Worm (Caenorhabditis elegans) whole organism, young adult: Measurements from ENCODE around the gene vang-1.

ENCODE experiments used
- C06A6.2 ChIP-seq: fragments of 200-800 bp; sonication (Bioruptor generic); conservative IDR thresholded peaks from 2 replicates; pipeline ENCODE4 v1.3.6; 2022; ENCODE audit warnings: missing genetic modification characterization, missing compliant biosample characterization
- F37B4.10 ChIP-seq: fragments of 200-800 bp; sonication (Bioruptor generic); IDR thresholded peaks from 2 replicates; pipeline ENCODE4 v1.3.6; 2022; ENCODE audit warnings: missing genetic modification characterization, missing compliant biosample characterization
- dpl-1 ChIP-seq: fragments of 150-350 bp; optimal IDR thresholded peaks from 2 replicates; lab custom pipeline; 2014; ENCODE audit warnings: missing biosample characterization, missing genetic modification reagents, missing genetic modification characterization
- nfya-1 ChIP-seq: sonication (generic microtip); optimal IDR thresholded peaks from 2 replicates; lab custom pipeline; 2017; ENCODE audit warnings: antibody characterized with exemption, missing compliant biosample characterization, missing genetic modification characterization, borderline replicate concordance; ENCODE audit not compliant: insufficient read depth

- TF ChIP-seq F37B4.10 (no peak), dpl-1 (GFP tag; lab: Kevin White, UChicago) (no peak), C06A6.2 (GFP tag; lab: Robert Waterston, UW) (no peak), nfya-1 (tag; lab: Kevin White, UChicago) (no peak)
Observed at ce11 chrX:2885318-2885908, at the start of gene vang-1.
